Worm (Caenorhabditis elegans) whole organism, early embryonic: ENCODE results near the gene czw-1.

Experiments
- B0310.2 ChIP-seq: sonication (generic microtip); optimal IDR thresholded peaks from 2 replicates; lab custom pipeline; 2016; ENCODE audit warnings: mild to moderate bottlenecking, missing genetic modification characterization, missing compliant biosample characterization
- F13C5.2 ChIP-seq: sonication (generic microtip); optimal IDR thresholded peaks from 2 replicates; lab custom pipeline; 2017; ENCODE audit warnings: mild to moderate bottlenecking, missing genetic modification characterization, inconsistent platforms, missing compliant biosample characterization
- aly-1 ChIP-seq: sonication (generic microtip); optimal IDR thresholded peaks from 2 replicates; lab custom pipeline; 2016; ENCODE audit warnings: missing genetic modification characterization, missing compliant biosample characterization
- ama-1 ChIP-seq: fragments of 150-350 bp; optimal IDR thresholded peaks from 2 replicates; lab custom pipeline; 2014
- ceh-13 ChIP-seq: fragments of 200-800 bp; sonication (Bioruptor generic); optimal IDR thresholded peaks from 2 replicates; lab custom pipeline; 2018; ENCODE audit warnings: mild to moderate bottlenecking, missing genetic modification characterization, missing compliant biosample characterization
- ceh-36 ChIP-seq: sonication (generic microtip); optimal IDR thresholded peaks from 2 replicates; lab custom pipeline; 2016; ENCODE audit warnings: missing genetic modification characterization, inconsistent platforms, missing compliant biosample characterization
- ets-7 ChIP-seq: sonication (generic microtip); optimal IDR thresholded peaks from 2 replicates; lab custom pipeline; 2016; ENCODE audit warnings: missing genotype, missing genetic modification characterization, missing compliant biosample characterization
- flt-1 ChIP-seq: fragments of 200-800 bp; sonication (Bioruptor generic); IDR thresholded peaks from 2 replicates; pipeline ENCODE4 v1.3.6; 2022; ENCODE audit warnings: missing genetic modification characterization, missing compliant biosample characterization
- hmbx-1 ChIP-seq: sonication (generic microtip); optimal IDR thresholded peaks from 2 replicates; lab custom pipeline; 2016; ENCODE audit warnings: mild to moderate bottlenecking, missing genetic modification characterization, missing compliant biosample characterization
- hmg-4 ChIP-seq: fragments of 200-800 bp; sonication (Bioruptor generic); optimal IDR thresholded peaks from 2 replicates; lab custom pipeline; 2018; ENCODE audit warnings: mild to moderate bottlenecking, missing genetic modification characterization, missing compliant biosample characterization
- hnd-1 ChIP-seq: sonication (generic microtip); optimal IDR thresholded peaks from 2 replicates; lab custom pipeline; 2016; ENCODE audit warnings: missing genetic modification characterization, missing compliant biosample characterization
- pes-1 ChIP-seq: fragments of 200-800 bp; sonication (Bioruptor generic); IDR thresholded peaks from 2 replicates; pipeline ENCODE4 v1.3.6; 2022; ENCODE audit warnings: missing genetic modification reagents, missing genetic modification characterization, missing compliant biosample characterization
- scrt-1 ChIP-seq: fragments of 200-800 bp; sonication (Bioruptor generic); IDR thresholded peaks from 2 replicates; pipeline ENCODE4 v1.3.6; 2022; ENCODE audit warnings: missing genetic modification characterization, missing compliant biosample characterization
- sea-1 ChIP-seq: fragments of 200-800 bp; sonication (Bioruptor generic); conservative IDR thresholded peaks from 2 replicates; pipeline ENCODE4 v1.3.6; 2022; ENCODE audit warnings: missing genetic modification characterization, missing compliant biosample characterization
- tbx-11 ChIP-seq: fragments of 200-800 bp; sonication (Bioruptor generic); IDR thresholded peaks from 2 replicates; pipeline ENCODE4 v1.3.6; 2022; ENCODE audit warnings: missing genetic modification characterization, missing compliant biosample characterization
- tbx-37 ChIP-seq: fragments of 200-800 bp; sonication (Bioruptor generic); conservative IDR thresholded peaks from 2 replicates; pipeline ENCODE4 v1.3.6; 2022; ENCODE audit warnings: missing genetic modification reagents, missing genetic modification characterization, missing compliant biosample characterization
- tra-4 ChIP-seq: sonication (generic microtip); optimal IDR thresholded peaks from 2 replicates; lab custom pipeline; 2017; ENCODE audit warnings: missing genetic modification characterization, missing compliant biosample characterization

Gene czw-1

DNA sequence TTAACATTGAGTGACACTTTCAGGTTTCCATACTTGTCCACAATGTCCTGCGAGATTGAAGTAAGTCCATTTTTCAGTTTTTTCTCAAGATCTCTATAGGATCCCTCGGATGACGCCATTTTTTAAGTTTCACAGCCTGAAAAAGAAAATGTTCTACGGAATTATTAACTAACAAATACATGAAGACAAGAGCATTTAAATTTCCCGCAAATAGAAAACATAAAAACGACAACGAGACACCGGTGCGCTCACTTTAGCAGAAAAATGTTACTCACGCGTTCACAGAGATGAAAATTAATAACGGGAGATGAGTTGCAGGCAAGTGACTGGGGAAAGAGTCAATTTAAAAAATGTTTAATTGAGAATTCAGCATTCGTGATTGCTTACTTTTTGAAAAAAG lies at the start of gene czw-1:
Gene czw-1 (minus strand): TSS at position 369 of the 400 bp plus-strand sequence.
- TF ChIP-seq flt-1 (GFP tag; lab: Robert Waterston, UW) (no peak), hmbx-1 (tag; lab: Kevin White, UChicago) (no peak), ceh-13 (no peak), tbx-11 (no peak), hnd-1 (tag; lab: Kevin White, UChicago) (no peak)

DNA sequence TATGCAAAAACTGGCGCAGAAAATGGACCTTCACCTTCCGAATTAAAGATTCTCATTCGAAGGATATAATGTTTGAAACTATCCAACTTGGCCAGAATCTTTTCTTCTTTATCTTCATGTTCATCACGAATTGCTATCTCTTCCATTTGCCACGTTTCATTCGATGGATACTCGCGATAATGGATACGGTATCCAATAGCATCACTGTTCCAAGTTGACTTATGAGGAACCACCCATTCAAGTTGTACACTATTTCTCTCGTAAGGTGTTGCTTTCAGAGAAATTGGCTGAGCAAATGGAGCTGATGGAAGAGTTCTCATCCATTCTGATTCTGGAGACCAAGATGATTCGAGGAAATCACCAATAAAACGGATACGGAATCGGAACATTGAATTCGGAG lies 48.1 kb upstream of the czw-1 start:
- TF ChIP-seq aly-1 (tag; lab: Kevin White, UChicago) (no peak), tbx-37 (GFP tag; lab: Robert Waterston, UW) (no peak), hmbx-1 (tag; lab: Kevin White, UChicago) (no peak), pes-1 (GFP tag; lab: Robert Waterston, UW) (no peak), sea-1 (GFP tag; lab: Robert Waterston, UW) (no peak), flt-1 (GFP tag; lab: Robert Waterston, UW) (no peak), ceh-13 (no peak), ets-7 (tag; lab: Kevin White, UChicago) (no peak)

DNA sequence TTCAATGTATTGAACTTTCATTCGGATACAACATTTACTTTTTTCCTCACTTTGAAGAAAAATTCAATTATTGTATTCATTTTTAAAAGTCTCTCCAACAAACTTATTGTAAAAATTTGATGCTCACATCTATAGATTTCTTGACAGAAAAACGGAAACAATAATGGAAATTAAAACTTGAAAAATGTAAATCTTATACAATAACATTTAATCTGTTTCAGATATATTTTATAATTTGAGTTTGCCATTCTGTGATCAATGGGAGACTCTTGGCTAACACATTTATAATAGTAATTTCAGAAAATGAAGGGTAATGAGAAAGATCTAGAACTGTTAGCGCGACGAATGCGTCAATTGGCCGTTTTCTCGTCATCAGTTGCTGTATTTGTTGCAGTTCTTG lies 41.8 kb upstream of the czw-1 start, which contains the start of gene col-115:
Gene col-115 (plus strand): TSS at position 301 of the 400 bp plus-strand sequence.
- TF ChIP-seq hnd-1 (tag; lab: Kevin White, UChicago) (no peak), hmg-4 (no peak), flt-1 (GFP tag; lab: Robert Waterston, UW) (no peak), ama-1 (lab: Kevin White, UChicago) (no peak), tra-4 (no peak), F13C5.2 (no peak), ceh-36 (tag; lab: Kevin White, UChicago) (no peak), ceh-13 (no peak), hmbx-1 (tag; lab: Kevin White, UChicago) (no peak)

DNA sequence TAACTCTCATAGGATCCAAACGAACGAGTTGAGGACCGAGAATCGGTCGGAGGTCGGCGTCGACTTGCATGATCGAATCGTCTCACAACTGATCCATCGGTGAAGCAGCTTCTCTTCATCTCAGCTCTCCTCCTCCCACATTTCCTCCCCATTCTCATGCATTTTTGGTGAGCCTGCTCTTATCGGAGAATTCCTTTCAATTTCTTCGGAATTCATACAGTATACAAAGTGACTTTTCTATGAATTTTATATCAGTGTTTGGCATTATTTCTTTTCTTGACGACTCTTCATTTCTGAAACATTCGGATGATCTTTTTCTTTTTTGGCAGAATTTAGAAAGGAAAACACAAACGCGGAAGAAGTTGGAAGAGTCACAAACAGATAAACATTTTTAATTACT lies 40.5 kb upstream of the czw-1 start, which contains the start of gene mec-17:
Gene mec-17 (minus strand): TSS at position 101 of the 400 bp plus-strand sequence.
- TF ChIP-seq hmbx-1 (tag; lab: Kevin White, UChicago) (no peak), scrt-1 (no peak), hnd-1 (tag; lab: Kevin White, UChicago) (no peak), B0310.2 (tag; lab: Kevin White, UChicago) (no peak), ets-7 (tag; lab: Kevin White, UChicago) (no peak), ceh-13 (no peak), tbx-11 (no peak), ceh-36 (tag; lab: Kevin White, UChicago) (no peak), tbx-37 (GFP tag; lab: Robert Waterston, UW) (no peak), aly-1 (tag; lab: Kevin White, UChicago) (no peak), pes-1 (GFP tag; lab: Robert Waterston, UW) (no peak), flt-1 (GFP tag; lab: Robert Waterston, UW) (no peak), hmg-4 (no peak), sea-1 (GFP tag; lab: Robert Waterston, UW) (no peak), ama-1 (lab: Kevin White, UChicago) (no peak), F13C5.2 (no peak), tra-4 (no peak)

DNA sequence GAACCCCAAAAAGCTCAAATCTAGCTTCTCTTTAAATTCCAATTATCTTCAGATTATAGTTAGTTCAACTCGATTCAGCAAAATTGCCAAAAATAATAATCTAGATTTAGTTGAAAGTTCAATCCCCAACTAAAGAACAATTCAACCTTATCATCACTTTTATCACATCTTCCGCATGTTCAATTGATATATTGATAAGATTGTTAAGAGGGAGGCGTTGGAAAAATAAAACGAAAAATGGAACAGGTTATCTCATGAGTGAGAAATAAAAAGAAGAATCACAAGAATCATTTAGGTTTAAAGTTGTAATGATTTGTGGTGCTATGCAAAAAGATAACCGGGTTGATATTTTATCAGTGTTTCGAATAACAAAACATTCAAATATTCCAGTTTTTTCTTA lies 39.1 kb upstream of the czw-1 start:
- TF ChIP-seq hmbx-1 (tag; lab: Kevin White, UChicago) (no peak), hnd-1 (tag; lab: Kevin White, UChicago) (no peak), hmg-4 (no peak), ama-1 (lab: Kevin White, UChicago) (no peak), ets-7 (tag; lab: Kevin White, UChicago) (no peak), ceh-36 (tag; lab: Kevin White, UChicago) (no peak), sea-1 (GFP tag; lab: Robert Waterston, UW) (no peak), pes-1 (GFP tag; lab: Robert Waterston, UW) (no peak), flt-1 (GFP tag; lab: Robert Waterston, UW) (no peak)

DNA sequence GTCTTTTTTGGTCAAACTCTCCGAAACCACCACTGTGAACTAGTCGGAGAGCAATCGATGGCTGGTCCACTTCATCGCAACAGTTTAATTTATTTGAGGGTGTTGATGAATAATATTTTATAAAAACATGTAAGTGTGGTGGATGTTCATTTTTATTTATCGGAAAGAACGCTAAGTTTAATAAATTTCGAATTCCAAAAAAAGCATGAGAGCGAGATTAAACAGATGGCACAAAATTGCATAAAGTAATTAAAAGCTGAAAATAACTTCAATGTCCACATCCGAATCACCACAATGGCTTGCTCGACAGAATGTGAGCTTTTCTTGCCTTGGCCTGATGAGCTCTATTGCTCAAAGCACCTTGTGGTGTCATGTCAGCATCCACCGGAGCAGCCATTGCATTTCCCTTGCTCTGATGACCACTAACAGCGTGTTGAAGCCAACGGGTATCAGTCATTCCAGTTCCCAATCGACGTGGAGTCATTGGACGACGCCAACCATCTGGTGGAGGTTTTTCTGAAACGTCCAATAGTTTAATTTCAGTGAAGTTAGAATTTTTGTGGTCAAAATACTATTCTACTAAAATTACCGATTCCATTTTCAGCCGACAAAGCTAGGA lies 37.2 kb upstream of the czw-1 start:
- no peak for TF ChIP-seq hnd-1 (tag; lab: Kevin White, UChicago)
- TF ChIP-seq ama-1 (lab: Kevin White, UChicago): peak; percentile 55

DNA sequence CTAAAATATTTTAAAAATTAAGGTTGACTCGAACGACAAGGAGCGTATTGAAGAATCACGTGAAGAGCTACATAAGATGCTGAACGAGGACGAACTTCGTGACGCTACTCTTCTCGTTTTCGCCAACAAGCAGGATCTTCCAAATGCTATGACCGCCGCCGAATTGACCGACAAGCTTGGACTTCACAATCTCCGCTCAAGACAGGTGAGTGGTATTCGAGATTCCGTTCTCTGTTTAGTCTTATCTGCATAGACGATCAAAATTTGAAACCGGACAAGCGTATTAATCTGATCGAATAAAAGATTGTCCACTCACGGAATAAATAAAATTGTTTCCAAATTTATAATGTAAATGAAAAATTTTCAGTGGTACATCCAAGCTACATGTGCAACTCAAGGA lies 36.4 kb upstream of the czw-1 start:
- no peak for TF ChIP-seq F13C5.2
- no peak for TF ChIP-seq pes-1 (GFP tag; lab: Robert Waterston, UW)
- TF ChIP-seq hmg-4: no peak
- TF ChIP-seq tbx-37 (GFP tag; lab: Robert Waterston, UW): no peak
- TF ChIP-seq scrt-1: no peak
- no peak for TF ChIP-seq sea-1 (GFP tag; lab: Robert Waterston, UW)
- no peak for TF ChIP-seq ceh-13
- TF ChIP-seq hnd-1 (tag; lab: Kevin White, UChicago): no peak
- TF ChIP-seq flt-1 (GFP tag; lab: Robert Waterston, UW): no peak
- no peak for TF ChIP-seq tbx-11
- no peak for TF ChIP-seq aly-1 (tag; lab: Kevin White, UChicago)
- no peak for TF ChIP-seq tra-4
- no peak for TF ChIP-seq B0310.2 (tag; lab: Kevin White, UChicago)
- no peak for TF ChIP-seq ets-7 (tag; lab: Kevin White, UChicago)

DNA sequence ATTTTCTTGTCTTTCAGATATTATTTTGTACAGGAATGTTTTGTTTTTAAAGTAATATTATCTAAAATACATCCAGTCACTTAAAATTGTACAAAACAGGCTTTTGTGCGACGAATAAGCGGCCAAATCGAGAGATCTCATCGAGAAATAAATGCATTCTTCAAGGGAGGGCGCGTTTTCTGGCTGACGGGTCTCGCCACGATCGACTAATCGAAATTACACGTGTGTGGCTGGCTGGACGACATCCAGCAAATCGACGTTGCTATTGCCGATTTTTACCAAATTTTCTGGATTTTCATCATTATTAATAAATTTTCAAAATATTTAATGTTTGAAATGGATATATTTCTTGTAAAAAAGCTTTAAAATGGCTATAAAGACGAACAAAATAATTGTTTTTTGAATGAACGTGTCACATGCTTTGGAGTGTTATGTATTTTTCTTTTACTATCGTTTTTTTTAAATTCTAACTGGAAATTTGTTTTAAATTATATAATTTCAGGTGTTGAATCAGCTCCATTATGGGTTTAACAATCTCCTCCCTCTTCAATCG lies 35.5 kb upstream of the czw-1 start, which contains the start of gene arf-5:
Gene arf-5 (plus strand): TSS at position 503 of the 553 bp plus-strand sequence.
- TF ChIP-seq sea-1 (GFP tag; lab: Robert Waterston, UW): no peak
- TF ChIP-seq ceh-13: no peak
- TF ChIP-seq ama-1 (lab: Kevin White, UChicago): no peak
- TF ChIP-seq tbx-11: no peak
- TF ChIP-seq F13C5.2: no peak
- no peak for TF ChIP-seq hmbx-1 (tag; lab: Kevin White, UChicago)
- no peak for TF ChIP-seq pes-1 (GFP tag; lab: Robert Waterston, UW)
- no peak for TF ChIP-seq B0310.2 (tag; lab: Kevin White, UChicago)
- no peak for TF ChIP-seq hmg-4
